Worm (Caenorhabditis elegans) whole organism, L4 larva: ENCODE data around the gene ZK673.5.

Experiments
- D1046.2 ChIP-seq: fragments of 200-800 bp; sonication (Bioruptor generic); IDR thresholded peaks from 2 replicates; pipeline ENCODE4 v1.3.6; 2022; ENCODE audit warnings: missing genetic modification characterization, missing compliant biosample characterization
- F44E2.7 ChIP-seq: fragments of 200-800 bp; sonication (Bioruptor generic); IDR thresholded peaks from 2 replicates; pipeline ENCODE4 v2.1.2; 2022; ENCODE audit warnings: missing genetic modification characterization, missing compliant biosample characterization
- Y48G9A.11 ChIP-seq: fragments of 200-800 bp; sonication (Bioruptor generic); IDR thresholded peaks from 2 replicates; pipeline ENCODE4 v1.3.6; 2022; ENCODE audit warnings: missing genetic modification reagents, missing genetic modification characterization, missing compliant biosample characterization
- aha-1 ChIP-seq: fragments of 150-350 bp; peaks from one replicate; lab custom pipeline; 2014; ENCODE audit warnings: missing biosample characterization, missing genetic modification characterization
- cey-2 ChIP-seq: sonication (generic microtip); optimal IDR thresholded peaks from 3 replicates; lab custom pipeline; 2017; ENCODE audit warnings: missing genetic modification characterization, mild to moderate bottlenecking, missing compliant biosample characterization, antibody characterized with exemption, borderline replicate concordance; ENCODE audit not compliant: insufficient read depth
- daf-12 ChIP-seq: fragments of 150-350 bp; optimal IDR thresholded peaks from 2 replicates; lab custom pipeline; 2014; ENCODE audit warnings: missing biosample characterization, missing genetic modification reagents, missing genetic modification characterization
- daf-16 ChIP-seq, 3 experiments: sonication (generic microtip); optimal IDR thresholded peaks; 2 replicates each; lab custom pipeline; 2016 to 2017; ENCODE audit warnings: missing genetic modification characterization in 3 of 3, missing genetic modification reagents in 3 of 3, mild to moderate bottlenecking in 2 of 3, missing compliant biosample characterization in 2 of 3, missing biosample characterization in 1 of 3, moderate library complexity in 1 of 3
- daf-8 ChIP-seq: fragments of 200-800 bp; sonication (Bioruptor generic); IDR thresholded peaks from 2 replicates; pipeline ENCODE4 v1.3.6; 2022; ENCODE audit warnings: missing genetic modification characterization, missing compliant biosample characterization
- dmd-8 ChIP-seq: fragments of 200-800 bp; sonication (Bioruptor generic); IDR thresholded peaks from 2 replicates; pipeline ENCODE4 v1.3.6; 2022; ENCODE audit warnings: missing genetic modification characterization, missing compliant biosample characterization
- dpl-1 ChIP-seq: fragments of 150-350 bp; optimal IDR thresholded peaks from 2 replicates; lab custom pipeline; 2014; ENCODE audit warnings: missing biosample characterization, missing genetic modification reagents, missing genetic modification characterization
- duxl-1 ChIP-seq: sonication (generic microtip); optimal IDR thresholded peaks from 2 replicates; lab custom pipeline; 2016; ENCODE audit warnings: mild to moderate bottlenecking, missing genetic modification characterization, moderate library complexity, missing compliant biosample characterization; ENCODE audit not compliant: poor library complexity
- dve-1 ChIP-seq: sonication (generic microtip); optimal IDR thresholded peaks from 2 replicates; lab custom pipeline; 2017; ENCODE audit warnings: antibody characterized with exemption, mild to moderate bottlenecking, missing genetic modification characterization, missing compliant biosample characterization; ENCODE audit not compliant: insufficient read depth
- egl-43 ChIP-seq: fragments of 200-800 bp; sonication (Bioruptor generic); IDR thresholded peaks from 2 replicates; pipeline ENCODE4 v1.3.6; 2022; ENCODE audit warnings: missing genetic modification reagents, missing genetic modification characterization, missing compliant biosample characterization
- fkh-10 ChIP-seq: fragments of 150-350 bp; optimal IDR thresholded peaks from 2 replicates; lab custom pipeline; 2014; ENCODE audit warnings: missing biosample characterization, missing genetic modification reagents, missing genetic modification characterization
- fos-1 ChIP-seq: fragments of 150-350 bp; optimal IDR thresholded peaks from 2 replicates; lab custom pipeline; 2014; ENCODE audit warnings: missing biosample characterization, missing genetic modification characterization
- hif-1 ChIP-seq, 2 experiments: sonication (generic microtip); optimal IDR thresholded peaks; 2 replicates each; lab custom pipeline; 2016 to 2017; ENCODE audit warnings: missing compliant biosample characterization in 2 of 2, missing genetic modification characterization in 2 of 2, missing genetic modification reagents in 2 of 2, missing genotype in 2 of 2, mild to moderate bottlenecking in 1 of 2
- hlh-11 ChIP-seq: fragments of 200-800 bp; sonication (Bioruptor generic); optimal IDR thresholded peaks from 2 replicates; lab custom pipeline; 2018; ENCODE audit warnings: mild to moderate bottlenecking, missing genetic modification characterization, missing compliant biosample characterization
- hlh-30 ChIP-seq: sonication (generic microtip); optimal IDR thresholded peaks from 2 replicates; lab custom pipeline; 2017; ENCODE audit warnings: antibody characterized with exemption, mild to moderate bottlenecking, missing genetic modification characterization, missing compliant biosample characterization; ENCODE audit not compliant: insufficient read depth
- hmg-1.1 ChIP-seq: fragments of 200-800 bp; sonication (Bioruptor generic); IDR thresholded peaks from 2 replicates; pipeline ENCODE4 v1.3.6; 2022; ENCODE audit warnings: missing genetic modification reagents, missing genetic modification characterization, missing compliant biosample characterization
- lin-13 ChIP-seq: fragments of 150-350 bp; optimal IDR thresholded peaks from 2 replicates; lab custom pipeline; 2014; ENCODE audit warnings: missing biosample characterization, missing genetic modification reagents, missing genetic modification characterization
- lin-39 ChIP-seq: fragments of 150-350 bp; optimal IDR thresholded peaks from 2 replicates; lab custom pipeline; 2014; ENCODE audit warnings: missing biosample characterization, missing genetic modification reagents, missing genetic modification characterization
- lsy-2 ChIP-seq, 2 experiments: fragments of 150-350 bp in 1 of 2; sonication (generic microtip) in 1 of 2; optimal IDR thresholded peaks; 2 replicates each; lab custom pipeline; 2014 to 2017; ENCODE audit warnings: missing biosample characterization in 2 of 2, missing genetic modification characterization in 2 of 2
- madf-5 ChIP-seq, 2 experiments: fragments of 200-800 bp; sonication (Bioruptor generic); IDR thresholded peaks; 2 replicates each; pipeline ENCODE4 v1.3.6; 2022; ENCODE audit warnings: missing compliant biosample characterization in 2 of 2, missing genetic modification characterization in 2 of 2
- mdl-1 ChIP-seq, 2 experiments: fragments of 150-350 bp in 1 of 2; sonication (generic microtip) in 1 of 2; optimal IDR thresholded peaks; 2 replicates each; lab custom pipeline; 2014 to 2017; ENCODE audit warnings: missing biosample characterization in 2 of 2, missing genetic modification characterization in 2 of 2
- mep-1 ChIP-seq: fragments of 150-350 bp; sonication (generic microtip); optimal IDR thresholded peaks from 3 replicates; lab custom pipeline; 2014; ENCODE audit warnings: missing biosample characterization, missing genetic modification characterization
- mes-2 ChIP-seq: sonication (generic microtip); optimal IDR thresholded peaks from 2 replicates; lab custom pipeline; 2016; ENCODE audit warnings: missing genotype, mild to moderate bottlenecking, missing genetic modification characterization, missing compliant biosample characterization; ENCODE audit not compliant: poor library complexity, severe bottlenecking
- mxl-3 ChIP-seq: fragments of 200-800 bp; sonication (Bioruptor generic); optimal IDR thresholded peaks from 2 replicates; lab custom pipeline; 2018; ENCODE audit warnings: mild to moderate bottlenecking, missing genetic modification characterization, missing compliant biosample characterization
- nhr-10 ChIP-seq: fragments of 150-350 bp; optimal IDR thresholded peaks from 2 replicates; lab custom pipeline; 2014; ENCODE audit warnings: missing biosample characterization, missing genetic modification characterization
- nhr-11 ChIP-seq: fragments of 150-350 bp; optimal IDR thresholded peaks from 2 replicates; lab custom pipeline; 2014; ENCODE audit warnings: missing biosample characterization, missing genetic modification characterization
- nhr-111 ChIP-seq: fragments of 200-800 bp; sonication (Bioruptor generic); optimal IDR thresholded peaks from 2 replicates; lab custom pipeline; 2018; ENCODE audit warnings: mild to moderate bottlenecking, missing genetic modification characterization, missing compliant biosample characterization
- nhr-237 ChIP-seq: sonication (generic microtip); optimal IDR thresholded peaks from 2 replicates; lab custom pipeline; 2017; ENCODE audit warnings: missing biosample characterization, missing genetic modification characterization
- nhr-25 ChIP-seq: sonication (generic microtip); optimal IDR thresholded peaks from 2 replicates; lab custom pipeline; 2017; ENCODE audit warnings: missing genetic modification characterization, mild to moderate bottlenecking, missing compliant biosample characterization, antibody characterized with exemption, moderate library complexity, borderline replicate concordance; ENCODE audit not compliant: insufficient read depth
- nhr-28 ChIP-seq: fragments of 150-350 bp; optimal IDR thresholded peaks from 2 replicates; lab custom pipeline; 2014; ENCODE audit warnings: missing biosample characterization, missing genetic modification characterization
- nhr-42 ChIP-seq: fragments of 200-800 bp; sonication (Bioruptor generic); IDR thresholded peaks from 2 replicates; pipeline ENCODE4 v1.3.6; 2022; ENCODE audit warnings: missing genetic modification characterization, missing compliant biosample characterization
- nhr-48 ChIP-seq: sonication (generic microtip); optimal IDR thresholded peaks from 2 replicates; lab custom pipeline; 2016; ENCODE audit warnings: mild to moderate bottlenecking, missing genetic modification characterization, missing compliant biosample characterization
- nhr-6 ChIP-seq: fragments of 150-350 bp; optimal IDR thresholded peaks from 2 replicates; lab custom pipeline; 2014; ENCODE audit warnings: missing biosample characterization, missing genetic modification characterization
- nhr-77 ChIP-seq: fragments of 150-350 bp; optimal IDR thresholded peaks from 2 replicates; lab custom pipeline; 2014; ENCODE audit warnings: missing biosample characterization, missing genetic modification characterization
- pqm-1 ChIP-seq: sonication (generic microtip); optimal IDR thresholded peaks from 2 replicates; lab custom pipeline; 2017; ENCODE audit warnings: missing biosample characterization, missing genetic modification characterization
- rbr-2 ChIP-seq: sonication (generic microtip); optimal IDR thresholded peaks from 2 replicates; lab custom pipeline; 2016; ENCODE audit warnings: missing genotype, missing genetic modification characterization, missing compliant biosample characterization
- saeg-2 ChIP-seq: fragments of 200-800 bp; sonication (Bioruptor generic); IDR thresholded peaks from 2 replicates; pipeline ENCODE4 v1.3.6; 2022; ENCODE audit warnings: missing genetic modification reagents, missing genetic modification characterization, missing compliant biosample characterization
- skn-1 ChIP-seq: fragments of 150-350 bp; optimal IDR thresholded peaks from 2 replicates; lab custom pipeline; 2014; ENCODE audit warnings: missing biosample characterization, missing genetic modification characterization
- snpc-4 ChIP-seq: fragments of 150-350 bp; optimal IDR thresholded peaks from 2 replicates; lab custom pipeline; 2014; ENCODE audit warnings: missing biosample characterization, missing genetic modification characterization
- spr-3 ChIP-seq: fragments of 200-800 bp; sonication (Bioruptor generic); optimal IDR thresholded peaks from 2 replicates; lab custom pipeline; 2018; ENCODE audit warnings: mild to moderate bottlenecking, missing genetic modification characterization, missing compliant biosample characterization
- tag-97 ChIP-seq: fragments of 200-800 bp; sonication (Bioruptor generic); IDR thresholded peaks from 2 replicates; pipeline ENCODE4 v1.3.6; 2022; ENCODE audit warnings: missing genetic modification characterization, missing compliant biosample characterization
- unc-39 ChIP-seq: sonication (generic microtip); optimal IDR thresholded peaks from 2 replicates; lab custom pipeline; 2017; ENCODE audit warnings: missing biosample characterization, missing genetic modification characterization
- unc-62 ChIP-seq, 3 experiments: fragments of 150-350 bp in 1 of 3; sonication (generic microtip); optimal IDR thresholded peaks in 2 of 3; peaks in 1 of 3; 1 replicate in 1 of 3; 2 replicates in 2 of 3; lab custom pipeline; 2014 to 2017; ENCODE audit warnings: missing biosample characterization in 3 of 3, missing genetic modification characterization in 3 of 3, missing genetic modification reagents in 3 of 3, missing genotype in 1 of 3
- zag-1 ChIP-seq: fragments of 150-350 bp; optimal IDR thresholded peaks from 2 replicates; lab custom pipeline; 2014; ENCODE audit warnings: missing biosample characterization, missing genetic modification characterization
- zfp-3 ChIP-seq: fragments of 200-800 bp; sonication (Bioruptor generic); conservative IDR thresholded peaks from 2 replicates; pipeline ENCODE4 v1.3.6; 2022; ENCODE audit warnings: missing genetic modification reagents, missing genetic modification characterization, missing compliant biosample characterization
- zip-2 ChIP-seq: fragments of 150-350 bp; optimal IDR thresholded peaks from 2 replicates; lab custom pipeline; 2014; ENCODE audit warnings: missing biosample characterization, missing genetic modification characterization

The ZK673.5 gene

DNA sequence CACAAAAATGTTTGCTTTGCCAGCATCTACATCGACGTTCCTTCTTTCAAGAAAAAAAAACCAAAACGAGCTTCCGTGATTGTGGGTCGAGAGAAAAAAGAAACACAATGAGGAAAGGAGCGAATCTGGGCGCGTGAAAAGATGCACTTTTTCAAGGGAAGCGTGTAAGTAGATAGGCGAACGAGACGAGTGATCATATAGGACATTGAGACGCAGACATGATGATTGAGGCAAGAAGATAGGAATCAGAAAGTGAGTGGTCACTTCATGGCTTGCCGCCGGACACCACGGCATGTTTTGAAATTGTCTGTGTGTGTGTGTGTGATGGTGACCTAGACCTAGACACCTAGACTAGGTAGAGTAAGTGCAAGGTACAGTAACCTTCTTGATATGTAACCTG lies 40.3 kb downstream of the ZK673.5 start:
- TF ChIP-seq hmg-1.1 (GFP tag; lab: Robert Waterston, UW) (peak; percentile 50; the same call in 1 of the 2 replicates), duxl-1 (peak; percentile 36), fkh-10 (GFP tag; lab: Kevin White, UChicago) (peak; percentile 0), mxl-3 (peak; percentile 91), nhr-6 (tag; lab: Kevin White, UChicago) (no peak), madf-5 (GFP tag; IDR thresholded peaks at IDR 0.05; lab: Robert Waterston, UW) (no peak), aha-1 (tag; lab: Kevin White, UChicago) (peak; percentile 92), saeg-2 (GFP tag; lab: Robert Waterston, UW) (no peak), spr-3 (no peak), nhr-28 (tag; lab: Kevin White, UChicago) (peak; percentile 64), daf-8 (GFP tag; lab: Robert Waterston, UW) (no peak), nhr-77 (peak; percentile 25), mes-2 (peak; percentile 54), hlh-11 (tag; lab: Kevin White, UChicago) (peak; percentile 76), nhr-48 (tag; lab: Kevin White, UChicago) (peak; percentile 29), dve-1 (no peak), lin-13 (GFP tag; lab: Kevin White, UChicago) (no peak), egl-43 (GFP tag; lab: Robert Waterston, UW) (no peak), nhr-25 (peak; percentile 77), hlh-30 (peak; percentile 87), lsy-2 (tag; optimal IDR thresholded peaks at IDR 0.05; lab: Kevin White, UChicago) (peak; percentile 44 to 52), daf-16 (GFP tag; optimal IDR thresholded peaks at IDR 0.05; lab: Kevin White, UChicago) (no peak), daf-16 (tag; optimal IDR thresholded peaks at IDR 0.05; lab: Kevin White, UChicago) (peak; percentile 10), mdl-1 (tag; optimal IDR thresholded peaks at IDR 0.05; lab: Kevin White, UChicago) (peak in 1 of 2 experiments; percentile 86), nhr-42 (0 out of 2 replicates have a peak, but pooled peaks have one; percentile 5), Y48G9A.11 (GFP tag; lab: Robert Waterston, UW) (no peak), mep-1 (peak; percentile 53), nhr-11 (peak; percentile 79), daf-12 (tag; lab: Kevin White, UChicago) (no peak), nhr-10 (tag; lab: Kevin White, UChicago) (no peak), hif-1 (tag; optimal IDR thresholded peaks at IDR 0.05; lab: Kevin White, UChicago) (peak in 1 of 2 experiments; percentile 38), pqm-1 (tag; lab: Kevin White, UChicago) (no peak), lin-39 (tag; lab: Kevin White, UChicago) (no peak), nhr-237 (no peak), unc-62 (GFP tag; optimal IDR thresholded peaks at IDR 0.05 in 1 of 2; lab: Kevin White, UChicago) (peak in 1 of 2 experiments; percentile 75), unc-62 (tag; optimal IDR thresholded peaks at IDR 0.05; lab: Kevin White, UChicago) (no peak), snpc-4 (no peak), F44E2.7 (GFP tag; lab: Robert Waterston, UW) (no peak), zfp-3 (GFP tag; lab: Robert Waterston, UW) (no peak), dmd-8 (GFP tag; lab: Robert Waterston, UW) (0 out of 2 replicates have a peak, but pooled peaks have one; percentile 37), rbr-2 (tag; lab: Kevin White, UChicago) (peak; percentile 33)

DNA sequence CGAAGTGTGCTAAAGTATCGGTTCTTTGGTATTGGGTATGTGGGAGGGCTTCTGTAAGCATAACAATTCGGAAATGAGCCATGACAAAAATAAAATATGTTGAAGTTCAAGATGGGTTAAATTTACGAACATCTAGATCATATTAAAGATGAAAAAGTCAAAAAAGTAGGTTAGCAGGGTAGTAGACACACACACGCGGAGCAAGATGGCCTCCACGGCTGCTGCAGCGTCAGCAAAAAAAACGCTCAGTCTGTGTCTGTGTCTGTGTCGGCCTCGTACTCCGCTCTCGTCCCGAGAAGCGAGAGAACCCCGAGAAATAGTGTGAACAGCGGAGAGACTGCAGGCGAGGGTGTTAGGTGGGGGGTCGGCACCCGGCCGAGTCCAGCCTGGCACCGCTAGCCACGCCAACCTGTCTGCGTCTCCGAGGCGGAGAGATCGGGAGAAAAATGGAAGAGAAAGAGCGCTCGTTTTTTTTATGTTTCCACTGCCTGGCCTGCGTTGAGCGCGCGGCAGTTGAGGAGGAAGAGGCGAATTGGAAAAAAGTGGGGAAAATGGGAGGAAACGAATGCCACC lies 41.3 kb downstream of the ZK673.5 start, which contains the start of gene myrf-1:
TSS of gene myrf-1 (minus strand) at position 51 of the 573 bp plus-strand sequence.
- TF ChIP-seq daf-12 (tag; lab: Kevin White, UChicago), result no peak
- TF ChIP-seq unc-39 (tag; lab: Kevin White, UChicago), result no peak
- peak; percentile 69; the same call in 1 of the 2 replicates for TF ChIP-seq nhr-42
- TF ChIP-seq fkh-10 (GFP tag; lab: Kevin White, UChicago), result peak; percentile 7
- TF ChIP-seq nhr-111 (GFP tag; lab: Kevin White, UChicago), result no peak
- TF ChIP-seq saeg-2 (GFP tag; lab: Robert Waterston, UW), result peak; percentile 84; the same call in 1 of the 2 replicates
- no peak for TF ChIP-seq zag-1 (tag; lab: Kevin White, UChicago)
- peak; percentile 90 for TF ChIP-seq hlh-30
- TF ChIP-seq nhr-25, result peak; percentile 89
- TF ChIP-seq D1046.2 (GFP tag; lab: Robert Waterston, UW), result no peak
- TF ChIP-seq tag-97 (GFP tag; lab: Robert Waterston, UW), result no peak
- no peak for TF ChIP-seq skn-1
- no peak for TF ChIP-seq cey-2 (tag; lab: Kevin White, UChicago)
- peak; percentile 59 to 92 for TF ChIP-seq mdl-1 (tag; optimal IDR thresholded peaks at IDR 0.05; lab: Kevin White, UChicago)
- no peak for TF ChIP-seq F44E2.7 (GFP tag; lab: Robert Waterston, UW)
- TF ChIP-seq fos-1 (tag; lab: Kevin White, UChicago), result no peak
- TF ChIP-seq zip-2 (tag; lab: Kevin White, UChicago), result no peak
- TF ChIP-seq zfp-3 (GFP tag; lab: Robert Waterston, UW), result no peak
- peak; percentile 49 for TF ChIP-seq dpl-1
